Worm (Caenorhabditis elegans) whole organism, L3 larva: Measurements from ENCODE around the gene mrpl-48.

Experiments
- R02D3.7 ChIP-seq: fragments of 150-350 bp; optimal IDR thresholded peaks from 2 replicates; lab custom pipeline; 2014; ENCODE audit warnings: missing biosample characterization, missing genetic modification characterization
- ama-1 ChIP-seq: fragments of 150-350 bp; optimal IDR thresholded peaks from 2 replicates; lab custom pipeline; 2018
- egl-27 ChIP-seq: sonication (generic microtip); optimal IDR thresholded peaks from 4 replicates; lab custom pipeline; 2017; ENCODE audit warnings: missing biosample characterization, missing genetic modification reagents, missing genetic modification characterization
- elt-2 ChIP-seq: sonication (generic microtip); optimal IDR thresholded peaks from 2 replicates; lab custom pipeline; 2016; ENCODE audit warnings: missing genetic modification reagents, mild to moderate bottlenecking, missing genetic modification characterization, missing compliant biosample characterization
- elt-3 ChIP-seq, 3 experiments: fragments of 150-350 bp in 1 of 3; sonication (generic microtip) in 2 of 3; optimal IDR thresholded peaks; 2 replicates in 2 of 3; 4 replicates in 1 of 3; lab custom pipeline; 2014 to 2017; ENCODE audit warnings: missing biosample characterization in 3 of 3, missing genetic modification characterization in 3 of 3
- hmg-11 ChIP-seq: sonication (generic microtip); optimal IDR thresholded peaks from 2 replicates; lab custom pipeline; 2016; ENCODE audit warnings: missing genetic modification characterization, missing compliant biosample characterization
- lin-15B ChIP-seq: fragments of 150-350 bp; optimal IDR thresholded peaks from 2 replicates; lab custom pipeline; 2014; ENCODE audit warnings: missing biosample characterization, missing genetic modification characterization
- lin-39 ChIP-seq: fragments of 150-350 bp; optimal IDR thresholded peaks from 2 replicates; lab custom pipeline; 2018; ENCODE audit warnings: missing biosample characterization, missing genetic modification reagents, missing genetic modification characterization
- nhr-25 ChIP-seq: sonication (generic microtip); optimal IDR thresholded peaks from 2 replicates; lab custom pipeline; 2017; ENCODE audit warnings: missing biosample characterization, missing genetic modification characterization
- nhr-77 ChIP-seq: fragments of 150-350 bp; optimal IDR thresholded peaks from 2 replicates; lab custom pipeline; 2014; ENCODE audit warnings: missing biosample characterization, missing genetic modification characterization
- pqm-1 ChIP-seq: fragments of 150-350 bp; optimal IDR thresholded peaks from 2 replicates; lab custom pipeline; 2017; ENCODE audit warnings: missing biosample characterization, missing genetic modification characterization, inconsistent platforms
- tbx-2 ChIP-seq: sonication (generic microtip); optimal IDR thresholded peaks from 2 replicates; lab custom pipeline; 2016; ENCODE audit warnings: mild to moderate bottlenecking, missing genetic modification characterization, missing compliant biosample characterization
- zag-1 ChIP-seq: fragments of 150-350 bp; optimal IDR thresholded peaks from 2 replicates; lab custom pipeline; 2014; ENCODE audit warnings: missing biosample characterization, missing genetic modification characterization
- ztf-11 ChIP-seq: fragments of 150-350 bp; optimal IDR thresholded peaks from 2 replicates; lab custom pipeline; 2014; ENCODE audit warnings: missing biosample characterization, missing genetic modification characterization

Gene mrpl-48

ce11 chrV:5634445-5634844, 40.9 kb downstream of the mrpl-48 start:
- no peak for TF ChIP-seq zag-1 (tag; lab: Kevin White, UChicago)
- TF ChIP-seq tbx-2 (tag; lab: Kevin White, UChicago): no peak
- no peak for TF ChIP-seq ama-1 (lab: Kevin White, UChicago)
- no peak for TF ChIP-seq nhr-77 (tag; lab: Kevin White, UChicago)
- TF ChIP-seq hmg-11: no peak
- peak; percentile 38 for TF ChIP-seq pqm-1 (tag; lab: Kevin White, UChicago)
- TF ChIP-seq lin-39 (tag; lab: Kevin White, UChicago): no peak
- no peak for TF ChIP-seq elt-3 (tag; optimal IDR thresholded peaks at IDR 0.05; lab: Kevin White, UChicago)
- TF ChIP-seq ztf-11: no peak
- TF ChIP-seq elt-2 (tag; lab: Kevin White, UChicago): peak; percentile 82
- TF ChIP-seq R02D3.7 (tag; lab: Kevin White, UChicago): no peak
- TF ChIP-seq nhr-25 (tag; lab: Kevin White, UChicago): no peak
- no peak for TF ChIP-seq egl-27 (tag; lab: Kevin White, UChicago)
- TF ChIP-seq, all 47 proteins: peak for 2

- TF ChIP-seq lin-15B (tag; lab: Kevin White, UChicago): peak; percentile 27
These were observed 46.6 kb downstream of the mrpl-48 start for ce11 chrV:5640072-5640471.
